Fruit fly (Drosophila melanogaster) whole organism, pupa: ENCODE data around the gene Oat.
A peak's percentile ranks its signal among the peaks of the same experiment; 100 is the strongest.

Source experiments
- CG10348 ChIP-seq: fragments of 200-800 bp; sonication (Bioruptor generic); IDR thresholded peaks from 2 replicates; pipeline ENCODE4 v1.3.6; 2022; ENCODE audit warnings: missing biosample characterization, missing genetic modification characterization
- CG12605 ChIP-seq: fragments of 200-800 bp; sonication (Bioruptor generic); IDR thresholded peaks from 2 replicates; pipeline ENCODE4 v1.3.6; 2022; ENCODE audit warnings: missing biosample characterization, missing genetic modification characterization
- CG13204 ChIP-seq: fragments of 200-800 bp; sonication (Bioruptor generic); optimal IDR thresholded peaks from 2 replicates; lab custom pipeline; 2018; ENCODE audit warnings: missing biosample characterization, mild to moderate bottlenecking, missing genetic modification characterization, moderate library complexity
- CG14655 ChIP-seq: fragments of 200-800 bp; sonication (Bioruptor generic); optimal IDR thresholded peaks from 3 replicates; lab custom pipeline; 2017; ENCODE audit warnings: mild to moderate bottlenecking, missing biosample characterization, missing genetic modification reagents, missing genetic modification characterization
- CG15710 ChIP-seq: fragments of 200-800 bp; sonication (Bioruptor generic); optimal IDR thresholded peaks from 2 replicates; lab custom pipeline; 2018; ENCODE audit warnings: missing biosample characterization, mild to moderate bottlenecking, missing genetic modification characterization, moderate library complexity
- CG17806 ChIP-seq: fragments of 200-800 bp; sonication (Bioruptor generic); optimal IDR thresholded peaks from 2 replicates; lab custom pipeline; 2018; ENCODE audit warnings: missing biosample characterization, mild to moderate bottlenecking, missing genetic modification characterization, moderate library complexity
- CG32121 ChIP-seq: fragments of 200-800 bp; sonication (Bioruptor generic); IDR thresholded peaks from 2 replicates; pipeline ENCODE4 v1.3.6; 2022; ENCODE audit warnings: missing biosample characterization, missing genetic modification characterization
- CG34367 ChIP-seq: fragments of 200-800 bp; sonication (Bioruptor generic); optimal IDR thresholded peaks from 2 replicates; lab custom pipeline; 2018; ENCODE audit warnings: missing biosample characterization, mild to moderate bottlenecking, missing genetic modification characterization
- CG4496 ChIP-seq: fragments of 200-800 bp; sonication (Bioruptor generic); IDR thresholded peaks from 3 replicates; pipeline ENCODE4 v1.3.6; 2022; ENCODE audit warnings: missing biosample characterization, missing genetic modification characterization
- CG8159 ChIP-seq: fragments of 200-800 bp; sonication (Bioruptor generic); optimal IDR thresholded peaks from 3 replicates; lab custom pipeline; 2018; ENCODE audit warnings: missing biosample characterization, mild to moderate bottlenecking, missing genetic modification characterization, moderate library complexity
- CG8301 ChIP-seq: fragments of 200-800 bp; sonication (Bioruptor generic); optimal IDR thresholded peaks from 2 replicates; lab custom pipeline; 2018; ENCODE audit warnings: missing biosample characterization, mild to moderate bottlenecking, missing genetic modification characterization
- CG9948 ChIP-seq: fragments of 200-800 bp; sonication (Bioruptor generic); optimal IDR thresholded peaks from 2 replicates; lab custom pipeline; 2018; ENCODE audit warnings: missing biosample characterization, mild to moderate bottlenecking, missing genetic modification characterization, moderate library complexity
- D1 ChIP-seq: fragments of 200-800 bp; sonication (Bioruptor generic); optimal IDR thresholded peaks from 2 replicates; lab custom pipeline; 2018; ENCODE audit warnings: missing biosample characterization, mild to moderate bottlenecking, missing genetic modification characterization, moderate library complexity
- EcR ChIP-seq: fragments of 200-800 bp; sonication (Bioruptor generic); optimal IDR thresholded peaks from 3 replicates; lab custom pipeline; 2019; ENCODE audit warnings: missing biosample characterization, missing genetic modification characterization, mild to moderate bottlenecking, moderate library complexity, missing genetic modification reagents
- Ets98B ChIP-seq: fragments of 200-800 bp; sonication (Bioruptor generic); IDR thresholded peaks from 2 replicates; pipeline ENCODE4 v1.3.6; 2022; ENCODE audit warnings: missing biosample characterization, missing genetic modification characterization
- Pif1A ChIP-seq: fragments of 200-800 bp; sonication (Bioruptor generic); optimal IDR thresholded peaks from 3 replicates; lab custom pipeline; 2016; ENCODE audit warnings: missing biosample characterization, missing genetic modification characterization
- Pif1B ChIP-seq: fragments of 200-800 bp; sonication (Bioruptor generic); optimal IDR thresholded peaks from 3 replicates; lab custom pipeline; 2016; ENCODE audit warnings: missing biosample characterization, missing genetic modification characterization
- Snoo ChIP-seq: fragments of 200-800 bp; sonication (Bioruptor generic); optimal IDR thresholded peaks from 3 replicates; lab custom pipeline; 2017; ENCODE audit warnings: missing biosample characterization, mild to moderate bottlenecking, missing genetic modification characterization, inconsistent platforms
- fd96Ca ChIP-seq: fragments of 200-800 bp; sonication (Bioruptor generic); IDR thresholded peaks from 3 replicates; pipeline ENCODE4 v1.3.6; 2022; ENCODE audit warnings: missing biosample characterization, missing genetic modification characterization
- gl ChIP-seq: fragments of 200-800 bp; sonication (Bioruptor generic); optimal IDR thresholded peaks from 2 replicates; lab custom pipeline; 2018; ENCODE audit warnings: missing biosample characterization, mild to moderate bottlenecking, missing genetic modification characterization
- rn ChIP-seq: fragments of 200-800 bp; sonication (Bioruptor generic); IDR thresholded peaks from 2 replicates; pipeline ENCODE4 v1.3.6; 2022; ENCODE audit warnings: missing biosample characterization, missing genetic modification characterization

The Oat gene

DNA sequence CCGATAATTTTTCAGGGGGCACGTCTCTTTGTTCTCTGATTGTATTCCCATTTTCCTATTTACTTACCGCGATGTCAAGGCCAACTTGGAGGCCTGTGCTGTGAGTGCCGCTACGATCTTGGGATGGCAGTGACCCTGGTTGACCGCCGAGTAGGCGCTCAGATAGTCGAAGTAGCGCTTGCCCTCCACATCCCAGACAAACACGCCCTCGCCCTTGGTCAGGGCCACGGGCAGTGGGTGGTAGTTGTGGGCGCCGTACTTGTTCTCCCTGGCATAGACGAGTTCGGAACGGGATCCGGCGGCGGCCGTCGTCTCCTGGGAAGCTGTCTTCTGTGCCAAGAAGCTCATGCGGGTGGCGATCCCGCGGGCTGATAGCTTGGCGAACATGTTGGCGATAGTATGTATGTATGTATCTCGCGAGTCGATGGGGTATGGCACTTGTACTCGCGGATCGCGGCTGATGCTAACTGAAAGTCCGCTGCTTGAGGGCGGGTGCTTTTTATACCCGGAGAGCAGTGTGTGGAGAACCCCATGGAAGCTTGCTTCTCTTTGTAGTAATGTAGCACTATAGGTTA, at the start of gene Oat:
TSS of gene Oat (minus strand) at position 478 of the 575 bp plus-strand sequence.
- TF ChIP-seq EcR (GFP tag; lab: Kevin White, UChicago) (peak; percentile 14), rn (GFP tag; lab: Robert Waterston, UW) (no peak), fd96Ca (GFP tag; lab: Robert Waterston, UW) (peak; percentile 33; the same call in 1 of the 3 replicates)

DNA sequence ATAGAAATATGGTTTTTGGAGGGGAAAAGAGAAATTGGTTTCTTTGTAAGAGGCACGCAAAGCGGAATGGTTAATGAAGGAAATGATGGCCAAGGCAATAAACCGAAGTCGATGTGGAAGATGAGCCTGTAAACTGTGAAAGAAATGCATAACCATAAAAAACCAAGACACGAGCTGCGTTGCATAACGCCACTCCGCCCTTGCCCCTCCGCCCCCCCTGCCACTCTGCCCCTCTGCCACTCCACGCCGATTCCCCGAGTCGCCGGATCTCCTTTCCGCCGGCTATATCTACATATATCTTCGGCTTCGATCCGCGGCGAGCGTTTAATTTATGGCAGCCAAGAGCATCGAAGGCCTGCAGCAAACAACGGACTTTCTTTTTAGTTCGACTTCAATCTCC, 49.0 kb upstream of the Oat start:
- TF ChIP-seq EcR (GFP tag; lab: Kevin White, UChicago) (no peak), Ets98B (GFP tag; lab: Robert Waterston, UW) (no peak), CG34367 (tag; lab: Kevin White, UChicago) (no peak), CG4496 (GFP tag; lab: Robert Waterston, UW) (peak; percentile 48; the same call in 1 of the 3 replicates)

DNA sequence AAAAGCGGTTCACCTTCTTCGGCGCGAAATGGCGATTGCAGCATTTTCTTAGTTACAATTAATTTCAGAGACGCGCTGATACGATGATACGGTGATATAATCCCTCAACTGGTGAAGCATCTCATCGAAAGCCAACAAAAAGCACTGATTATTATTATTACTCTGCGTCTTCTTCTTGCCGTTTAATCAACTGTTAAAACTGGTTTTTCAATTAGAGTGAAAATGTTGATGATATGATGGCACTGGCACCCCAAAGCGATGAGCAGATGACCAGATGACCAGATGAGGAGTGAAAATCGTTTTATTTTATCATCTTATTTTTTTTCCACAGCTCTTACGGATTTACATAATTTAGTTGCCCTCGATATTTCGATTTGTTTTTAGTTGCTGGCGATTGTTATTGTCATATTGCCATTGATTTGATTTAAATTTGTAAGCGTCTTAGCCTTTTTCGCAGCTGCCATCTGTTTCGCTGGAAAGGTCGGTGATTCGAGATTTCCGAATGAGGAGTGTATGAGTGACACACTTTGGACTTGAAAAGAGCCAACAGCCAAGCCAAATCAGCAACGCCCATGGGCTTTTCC, 47.8 kb upstream of the Oat start:
- TF ChIP-seq CG14655 (no peak), Pif1A (no peak), CG17806 (no peak), CG34367 (tag; lab: Kevin White, UChicago) (no peak), CG13204 (GFP tag; lab: Kevin White, UChicago) (no peak), D1 (tag; lab: Kevin White, UChicago) (no peak), gl (no peak), rn (GFP tag; lab: Robert Waterston, UW) (no peak), CG9948 (no peak), CG12605 (GFP tag; lab: Robert Waterston, UW) (no peak), CG8301 (no peak), CG4496 (GFP tag; lab: Robert Waterston, UW) (no peak), CG10348 (no peak)

DNA sequence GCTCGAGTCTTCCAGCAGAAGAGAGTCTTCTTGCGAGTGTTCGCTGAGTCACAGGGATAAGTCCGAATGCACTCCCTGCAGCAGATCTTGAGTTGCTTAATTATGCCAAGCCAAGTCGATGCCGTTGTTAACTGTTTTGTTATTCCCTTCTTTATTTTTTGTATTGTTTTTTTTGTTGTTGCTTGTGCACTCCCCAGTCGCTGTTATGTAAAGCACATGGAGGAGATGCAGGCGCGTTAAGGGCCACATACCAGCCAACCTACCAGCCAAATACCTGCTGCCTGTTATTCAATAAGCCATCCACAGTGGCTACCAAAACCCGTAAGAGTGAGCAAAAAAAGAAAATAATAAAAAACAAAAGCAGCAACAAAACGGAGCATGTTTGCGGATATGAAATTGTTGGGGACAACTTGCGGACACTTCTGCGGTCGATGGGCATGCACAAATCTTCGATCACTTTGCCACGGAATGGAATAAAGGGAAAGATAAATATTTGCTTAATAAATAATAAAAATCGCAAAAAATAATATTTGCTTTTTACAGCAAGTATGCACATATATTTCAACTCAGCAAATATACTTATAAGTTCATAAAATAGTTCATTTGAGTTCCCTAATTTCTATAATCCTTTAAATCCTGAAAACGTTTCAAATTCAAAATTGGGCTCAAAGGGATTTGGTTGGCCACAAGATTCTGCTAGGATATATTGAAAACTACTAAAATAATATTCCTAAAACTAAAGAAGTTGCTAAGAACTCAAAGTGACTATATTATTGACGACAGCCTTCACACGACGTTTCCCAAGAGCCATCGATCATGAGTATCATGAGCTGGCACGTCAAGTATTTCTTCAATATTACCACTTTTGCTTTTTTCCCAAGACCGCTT, 46.7 kb upstream of the Oat start:
- TF ChIP-seq CG13204 (GFP tag; lab: Kevin White, UChicago), result peak; percentile 21
- TF ChIP-seq CG8159 (tag; lab: Kevin White, UChicago), result peak; percentile 59
- TF ChIP-seq fd96Ca (GFP tag; lab: Robert Waterston, UW), result no peak
- no peak for TF ChIP-seq CG10348
- no peak for TF ChIP-seq CG4496 (GFP tag; lab: Robert Waterston, UW)
- peak; percentile 11 for TF ChIP-seq gl
- no peak for TF ChIP-seq Ets98B (GFP tag; lab: Robert Waterston, UW)
- peak; percentile 46 for TF ChIP-seq CG15710
- TF ChIP-seq CG34367 (tag; lab: Kevin White, UChicago), result no peak
- no peak for TF ChIP-seq CG8301
- peak; percentile 23 for TF ChIP-seq Pif1B
- no peak for TF ChIP-seq rn (GFP tag; lab: Robert Waterston, UW)
- TF ChIP-seq CG32121, result no peak
- TF ChIP-seq CG14655, result peak; percentile 20
- TF ChIP-seq Snoo, result peak; percentile 48
- TF ChIP-seq D1 (tag; lab: Kevin White, UChicago), result no peak
- TF ChIP-seq CG12605 (GFP tag; lab: Robert Waterston, UW), result no peak
- peak; percentile 1 for TF ChIP-seq CG17806
- TF ChIP-seq EcR (GFP tag; lab: Kevin White, UChicago), result peak; percentile 85
- peak; percentile 35 for TF ChIP-seq Pif1A
- TF ChIP-seq CG9948, result no peak

DNA sequence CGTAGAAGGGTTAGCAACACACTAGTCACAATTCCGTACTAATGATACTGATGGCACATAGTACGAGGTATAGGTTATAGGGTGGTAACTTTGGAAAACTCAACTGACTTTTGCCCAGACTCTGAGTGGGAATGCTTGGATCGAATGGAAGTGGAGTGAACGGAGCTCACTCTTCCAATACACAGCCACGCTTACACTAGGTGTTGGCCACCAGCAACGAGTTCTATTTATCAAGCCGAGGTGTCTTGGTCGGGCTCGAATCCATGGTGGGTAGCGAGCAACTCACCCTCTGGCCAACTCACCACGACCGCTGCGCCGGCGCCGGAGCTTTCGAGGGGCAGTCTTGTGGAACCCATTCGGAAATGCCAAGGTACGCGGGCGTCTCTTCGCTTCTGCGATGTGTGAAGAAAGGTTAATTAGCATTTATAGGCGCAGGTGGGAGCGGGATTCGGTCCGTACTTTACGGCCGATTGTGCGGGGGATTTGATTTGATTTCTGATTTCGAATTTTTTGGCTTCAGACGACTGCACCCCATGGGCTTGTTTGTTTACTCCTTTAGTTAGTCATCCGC, 45.5 kb upstream of the Oat start, which contains the start of gene verm:
TSS of gene verm (minus strand) at position 204 of the 571 bp plus-strand sequence.
- TF ChIP-seq CG32121, result no peak
- peak; percentile 14 for TF ChIP-seq CG13204 (GFP tag; lab: Kevin White, UChicago)
- TF ChIP-seq Pif1A, result no peak
- peak; percentile 26; the same call in 1 of the 2 replicates for TF ChIP-seq CG12605 (GFP tag; lab: Robert Waterston, UW)
- no peak for TF ChIP-seq CG34367 (tag; lab: Kevin White, UChicago)
- no peak for TF ChIP-seq EcR (GFP tag; lab: Kevin White, UChicago)
- TF ChIP-seq rn (GFP tag; lab: Robert Waterston, UW), result no peak
- TF ChIP-seq CG15710, result no peak
- no peak for TF ChIP-seq CG8159 (tag; lab: Kevin White, UChicago)
- TF ChIP-seq CG17806, result no peak
- no peak for TF ChIP-seq Pif1B
- TF ChIP-seq Ets98B (GFP tag; lab: Robert Waterston, UW), result peak; percentile 28; the same call in 1 of the 2 replicates
- TF ChIP-seq CG4496 (GFP tag; lab: Robert Waterston, UW), result 0 out of 3 replicates have a peak, but pooled peaks have one; percentile 36
- no peak for TF ChIP-seq CG8301
- no peak for TF ChIP-seq CG14655
- no peak for TF ChIP-seq fd96Ca (GFP tag; lab: Robert Waterston, UW)
- TF ChIP-seq Snoo, result no peak
